Worm (Caenorhabditis elegans): Measurements from ENCODE around the gene nhr-27.

Gene nhr-27

ce11 chrX:12700456-12700855 is 107.7 kb downstream of the nhr-27 start, which contains the start of gene nhr-26:
Gene nhr-26 (minus strand): TSS chrX:12700465.
- TF ChIP-seq Y53F4B.3 (GFP tag; IDR thresholded peaks at IDR 0.05) (no peak), gei-17 (GFP tag; optimal IDR thresholded peaks at IDR 0.05) (no peak), nhr-179 (tag; optimal IDR thresholded peaks at IDR 0.05) (no peak), nhr-27 (tag; optimal IDR thresholded peaks at IDR 0.05) (no peak), aptf-2 (GFP tag; conservative IDR thresholded peaks at IDR 0.05) (no peak), ceh-27 (GFP tag; optimal IDR thresholded peaks at IDR 0.05) (no peak), F22D6.2 (tag; optimal IDR thresholded peaks at IDR 0.05) (no peak), mcd-1 (GFP tag; IDR thresholded peaks at IDR 0.05) (no peak), aptf-3 (GFP tag; IDR thresholded peaks at IDR 0.05) (no peak), lin-35 (GFP tag; optimal IDR thresholded peaks at IDR 0.05) (no peak), madf-10 (tag; optimal IDR thresholded peaks at IDR 0.05) (no peak), D2030.7 (GFP tag; IDR thresholded peaks at IDR 0.05) (no peak), egrh-3 (GFP tag; IDR thresholded peaks at IDR 0.05) (no peak)

DNA sequence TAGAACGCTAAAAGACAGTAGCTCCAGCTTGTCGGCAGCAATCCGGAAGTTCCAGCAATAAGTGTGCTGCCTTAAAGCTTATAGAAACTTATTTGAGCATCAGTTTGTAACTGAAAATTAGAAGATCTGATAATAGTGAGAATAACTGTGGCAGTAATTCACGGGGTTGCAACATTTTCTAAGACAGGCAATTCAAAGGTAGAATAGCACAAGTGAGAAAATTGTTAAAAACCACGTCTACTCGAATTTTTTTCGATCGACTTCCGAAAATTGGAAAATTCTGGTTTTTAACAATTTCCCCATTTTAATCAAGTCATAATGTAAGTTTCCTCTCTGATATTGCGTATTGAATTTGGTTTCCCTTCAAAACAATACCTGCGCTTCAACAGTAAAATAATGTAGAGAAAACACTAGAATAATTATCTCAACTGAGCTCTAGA is 114.9 kb downstream of the nhr-27 start:
- no peak for TF ChIP-seq attf-3 (GFP tag; conservative IDR thresholded peaks at IDR 0.05)
- no peak for TF ChIP-seq attf-6 (GFP tag; IDR thresholded peaks at IDR 0.05)
- TF ChIP-seq ets-4 (GFP tag; optimal IDR thresholded peaks at IDR 0.05), result no peak
- TF ChIP-seq mes-4 (tag; optimal IDR thresholded peaks at IDR 0.05), result no peak
- peak; percentile 28 for TF ChIP-seq ZK185.1 (tag; optimal IDR thresholded peaks at IDR 0.05; ENCODE audit: poor library complexity, severe bottlenecking)
- no peak for TF ChIP-seq akir-1 (GFP tag; optimal IDR thresholded peaks at IDR 0.05)
- no peak for TF ChIP-seq F57C9.4 (tag; optimal IDR thresholded peaks at IDR 0.05)
- TF ChIP-seq lin-35 (GFP tag; optimal IDR thresholded peaks at IDR 0.05), result peak in 1 of 3 experiments; percentile 7
- TF ChIP-seq ama-1 (optimal IDR thresholded peaks at IDR 0.05), result no peak
- peak in 1 of 2 experiments; percentile 50 for TF ChIP-seq ama-1 (GFP tag; optimal IDR thresholded peaks at IDR 0.05)

DNA sequence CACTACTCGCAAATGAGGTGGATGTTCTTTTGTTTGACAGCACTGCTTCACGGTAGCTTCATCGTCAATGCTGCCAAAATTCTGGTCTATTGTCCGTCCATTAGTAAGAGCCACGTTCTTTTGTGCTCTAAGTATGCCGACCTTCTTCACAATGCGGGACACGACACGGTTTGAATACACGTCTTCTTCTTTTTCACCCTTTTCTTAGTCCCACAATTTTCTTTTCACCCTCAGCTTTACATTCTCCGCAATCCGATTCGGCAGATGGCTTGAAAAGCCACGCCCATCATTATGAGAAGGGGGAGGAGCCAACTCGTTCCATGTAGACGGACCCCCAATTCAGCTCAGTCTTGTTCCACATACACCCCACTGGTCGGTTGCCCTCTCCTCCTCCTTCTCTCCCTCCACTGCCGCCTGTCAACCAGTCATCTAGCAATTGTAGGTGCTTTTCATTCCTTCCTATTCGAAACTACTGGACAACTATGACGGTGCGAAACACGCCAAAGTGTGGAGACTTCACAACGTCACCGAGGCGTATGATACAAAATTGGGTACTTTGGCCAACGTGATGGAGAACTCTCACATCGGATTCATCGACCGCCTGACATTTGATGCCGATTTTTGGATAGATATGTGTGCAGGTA is 116.3 kb downstream of the nhr-27 start:
- TF ChIP-seq madf-3 (GFP tag; IDR thresholded peaks at IDR 0.05) (0 out of 2 replicates have a peak, but pooled peaks have one; percentile 32), lag-1 (GFP tag; IDR thresholded peaks at IDR 0.05) (no peak), ama-1 (optimal IDR thresholded peaks at IDR 0.05) (peak; percentile 18), ama-1 (GFP tag; optimal IDR thresholded peaks at IDR 0.05) (peak in 1 of 2 experiments; percentile 54)

- TF ChIP-seq let-607 (tag; optimal IDR thresholded peaks at IDR 0.05) (peak in 1 of 2 experiments; percentile 67), F37B4.10 (GFP tag; IDR thresholded peaks at IDR 0.05) (no peak), egl-18 (GFP tag; IDR thresholded peaks at IDR 0.05) (no peak), cebp-1 (GFP tag; IDR thresholded peaks at IDR 0.05) (no peak), cebp-1 (tag; optimal IDR thresholded peaks at IDR 0.05) (peak; percentile 72), nhr-80 (tag; optimal IDR thresholded peaks at IDR 0.05) (peak; percentile 85), athp-1 (tag; optimal IDR thresholded peaks at IDR 0.05) (no peak)
Measured at ce11 chrX:12691306-12691705, 116.8 kb downstream of the nhr-27 start, which contains the start of gene ugt-50. Gene ugt-50 (plus strand): TSS chrX:12691573.

DNA sequence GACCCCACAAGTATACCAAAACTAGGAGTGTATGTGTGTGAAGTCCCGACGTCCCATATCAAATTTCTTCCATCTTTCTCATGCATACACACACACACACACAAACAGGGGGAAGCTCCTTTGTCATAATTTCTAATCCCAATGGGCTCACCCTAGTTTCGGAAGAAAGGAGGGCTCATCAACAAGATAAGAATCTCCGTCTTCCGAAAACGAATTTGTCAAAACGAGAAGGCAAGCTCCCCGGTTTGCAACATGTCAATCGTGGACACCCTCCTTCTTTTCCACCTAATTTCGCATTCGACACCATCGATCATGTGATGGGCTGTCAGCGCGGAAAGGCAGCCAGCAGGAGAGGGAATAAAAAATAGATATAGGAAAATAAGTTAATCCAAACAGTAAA is 117.8 kb downstream of the nhr-27 start:
- no peak for TF ChIP-seq sea-2 (GFP tag; IDR thresholded peaks at IDR 0.05)
- no peak for TF ChIP-seq hmg-20 (GFP tag; IDR thresholded peaks at IDR 0.05)
- TF ChIP-seq nfyb-1 (GFP tag; IDR thresholded peaks at IDR 0.05), result peak; percentile 37; the same call in 1 of the 2 replicates
- no peak for TF ChIP-seq him-1 (tag; optimal IDR thresholded peaks at IDR 0.05)
- TF ChIP-seq lin-35 (GFP tag; optimal IDR thresholded peaks at IDR 0.05), result peak in 1 of 3 experiments; percentile 30
- peak; percentile 39 for TF ChIP-seq nhr-90 (tag; optimal IDR thresholded peaks at IDR 0.05)
- no peak for TF ChIP-seq F39B2.1 (GFP tag; IDR thresholded peaks at IDR 0.05)
- no peak for TF ChIP-seq bed-1 (GFP tag; IDR thresholded peaks at IDR 0.05)
- TF ChIP-seq Y53F4B.3 (GFP tag; IDR thresholded peaks at IDR 0.05), result no peak
- TF ChIP-seq lsl-1 (GFP tag; optimal IDR thresholded peaks at IDR 0.05), result no peak
- TF ChIP-seq nhr-80 (tag; optimal IDR thresholded peaks at IDR 0.05), result peak; percentile 80
- TF ChIP-seq ama-1 (optimal IDR thresholded peaks at IDR 0.05), result no peak
- TF ChIP-seq ama-1 (GFP tag; optimal IDR thresholded peaks at IDR 0.05), result no peak
- no peak for TF ChIP-seq ekl-4 (GFP tag; IDR thresholded peaks at IDR 0.05)
- TF ChIP-seq madf-10 (tag; optimal IDR thresholded peaks at IDR 0.05), result peak; percentile 8
- no peak for TF ChIP-seq let-526 (GFP tag; IDR thresholded peaks at IDR 0.05)
- peak; percentile 5 for TF ChIP-seq attf-5 (GFP tag; optimal IDR thresholded peaks at IDR 0.05)

Measured in whole organism, young adult.